Fruit fly (Drosophila melanogaster) whole organism, embryonic: ENCODE results near the gene Gnf1.

ENCODE experiments used
- BtbVII ChIP-seq: fragments of 200-800 bp; sonication (Bioruptor generic); optimal IDR thresholded peaks from 3 replicates; lab custom pipeline; 2017; ENCODE audit warnings: missing biosample characterization, mild to moderate bottlenecking, missing genetic modification characterization
- CG11085 ChIP-seq: fragments of 200-800 bp; sonication (Bioruptor generic); IDR thresholded peaks from 2 replicates; pipeline ENCODE4 v1.3.6; 2022; ENCODE audit warnings: missing biosample characterization, missing genetic modification characterization
- CG12104 ChIP-seq: fragments of 200-800 bp; sonication (Bioruptor generic); optimal IDR thresholded peaks from 3 replicates; lab custom pipeline; 2016; ENCODE audit warnings: missing biosample characterization, missing genetic modification characterization
- CG13296 ChIP-seq: fragments of 200-800 bp; sonication (Bioruptor generic); optimal IDR thresholded peaks from 3 replicates; lab custom pipeline; 2018; ENCODE audit warnings: missing biosample characterization, mild to moderate bottlenecking, missing genetic modification characterization
- CG13624 ChIP-seq: fragments of 200-800 bp; sonication (Bioruptor generic); optimal IDR thresholded peaks from 2 replicates; lab custom pipeline; 2016; ENCODE audit warnings: missing biosample characterization, missing genetic modification characterization
- CG14710 ChIP-seq: fragments of 200-800 bp; sonication (Bioruptor generic); optimal IDR thresholded peaks from 3 replicates; lab custom pipeline; 2019; ENCODE audit warnings: missing biosample characterization, mild to moderate bottlenecking, missing genetic modification characterization, moderate library complexity
- CG15269 ChIP-seq: fragments of 200-800 bp; sonication (Bioruptor generic); optimal IDR thresholded peaks from 2 replicates; lab custom pipeline; 2018; ENCODE audit warnings: missing biosample characterization, mild to moderate bottlenecking, missing genetic modification characterization, moderate library complexity
- CG16779 ChIP-seq: fragments of 200-800 bp; sonication (Bioruptor generic); IDR thresholded peaks from 2 replicates; pipeline ENCODE4 v1.3.6; 2022; ENCODE audit warnings: missing biosample characterization, missing genetic modification characterization
- CG17612 ChIP-seq: fragments of 200-800 bp; sonication (Bioruptor generic); IDR thresholded peaks from 2 replicates; pipeline ENCODE4 v1.3.6; 2022; ENCODE audit warnings: missing biosample characterization, missing genetic modification characterization
- CG18262 ChIP-seq: fragments of 200-800 bp; optimal IDR thresholded peaks from 3 replicates; lab custom pipeline; 2019; ENCODE audit warnings: missing biosample characterization, mild to moderate bottlenecking, missing genetic modification characterization, moderate library complexity
- CG30431 ChIP-seq: fragments of 200-800 bp; sonication (Bioruptor generic); optimal IDR thresholded peaks from 2 replicates; lab custom pipeline; 2017; ENCODE audit warnings: missing biosample characterization, missing genetic modification characterization
- CG31365 ChIP-seq: fragments of 200-800 bp; sonication (Bioruptor generic); optimal IDR thresholded peaks from 2 replicates; lab custom pipeline; 2018; ENCODE audit warnings: missing biosample characterization, mild to moderate bottlenecking, missing genetic modification characterization
- CG42726 ChIP-seq: fragments of 200-800 bp; sonication (Bioruptor generic); IDR thresholded peaks from 2 replicates; pipeline ENCODE4 v1.3.6; 2022; ENCODE audit warnings: missing biosample characterization, missing genetic modification characterization; ENCODE audit not compliant: partially characterized antibody
- CG6791 ChIP-seq: fragments of 200-800 bp; sonication (Bioruptor generic); IDR thresholded peaks from 3 replicates; pipeline ENCODE4 v1.3.6; 2022; ENCODE audit warnings: missing biosample characterization, missing genetic modification characterization; ENCODE audit not compliant: partially characterized antibody
- CG7556 ChIP-seq: fragments of 200-800 bp; sonication (Bioruptor generic); optimal IDR thresholded peaks from 2 replicates; lab custom pipeline; 2017; ENCODE audit warnings: missing biosample characterization, mild to moderate bottlenecking, missing genetic modification characterization
- CG7745 ChIP-seq: fragments of 200-800 bp; sonication (Bioruptor generic); optimal IDR thresholded peaks from 2 replicates; lab custom pipeline; 2018; ENCODE audit warnings: missing biosample characterization, mild to moderate bottlenecking, missing genetic modification characterization, moderate library complexity
- CG7839 ChIP-seq: fragments of 200-800 bp; sonication (Bioruptor generic); optimal IDR thresholded peaks from 3 replicates; lab custom pipeline; 2018; ENCODE audit warnings: missing biosample characterization, mild to moderate bottlenecking, missing genetic modification characterization, moderate library complexity
- CG9609 ChIP-seq: fragments of 200-800 bp; sonication (Bioruptor generic); optimal IDR thresholded peaks from 3 replicates; lab custom pipeline; 2016; ENCODE audit warnings: missing biosample characterization, missing genetic modification characterization
- CoRest ChIP-seq: fragments of 200-800 bp; sonication (Bioruptor generic); optimal IDR thresholded peaks from 3 replicates; lab custom pipeline; 2018; ENCODE audit warnings: missing biosample characterization, mild to moderate bottlenecking, missing genetic modification characterization, moderate library complexity
- Drgx ChIP-seq: fragments of 200-800 bp; sonication (Bioruptor generic); IDR thresholded peaks from 2 replicates; pipeline ENCODE4 v1.3.6; 2022; ENCODE audit warnings: missing biosample characterization, missing genetic modification characterization
- Ets97D ChIP-seq: fragments of 200-800 bp; sonication (Bioruptor generic); optimal IDR thresholded peaks from 3 replicates; lab custom pipeline; 2016; ENCODE audit warnings: missing biosample characterization, missing genetic modification characterization
- HLH3B ChIP-seq: fragments of 200-800 bp; sonication (Bioruptor generic); IDR thresholded peaks from 2 replicates; pipeline ENCODE4 v1.3.6; 2022; ENCODE audit warnings: missing biosample characterization, missing genetic modification characterization
- HmgZ ChIP-seq: fragments of 200-800 bp; sonication (Bioruptor generic); optimal IDR thresholded peaks from 2 replicates; lab custom pipeline; 2018; ENCODE audit warnings: missing biosample characterization, mild to moderate bottlenecking, missing genetic modification characterization
- Hmr ChIP-seq: fragments of 200-800 bp; sonication (Bioruptor generic); optimal IDR thresholded peaks from 3 replicates; lab custom pipeline; 2017; ENCODE audit warnings: mild to moderate bottlenecking, missing biosample characterization, missing genetic modification reagents, missing genetic modification characterization
- Hmx ChIP-seq: fragments of 200-800 bp; sonication (Bioruptor generic); optimal IDR thresholded peaks from 2 replicates; lab custom pipeline; 2016; ENCODE audit warnings: missing biosample characterization, missing genetic modification characterization
- Hr3 ChIP-seq: fragments of 200-800 bp; sonication (Bioruptor generic); optimal IDR thresholded peaks from 3 replicates; lab custom pipeline; 2016; ENCODE audit warnings: missing biosample characterization, missing genetic modification characterization
- Hr78 ChIP-seq, 2 experiments: fragments of 200-800 bp in 1 of 2; fragments of >200 bp in 1 of 2; sonication (Bioruptor generic) in 1 of 2; optimal IDR thresholded peaks; 2 replicates each; lab custom pipeline; 2017 to 2019; ENCODE audit warnings: missing biosample characterization in 2 of 2, missing genetic modification characterization in 2 of 2, mild to moderate bottlenecking in 1 of 2, moderate library complexity in 1 of 2
- Mad ChIP-seq: fragments of 200-800 bp; sonication (Bioruptor generic); optimal IDR thresholded peaks from 2 replicates; lab custom pipeline; 2016; ENCODE audit warnings: missing biosample characterization, missing genetic modification characterization
- Spps ChIP-seq: fragments of 200-800 bp; sonication (Bioruptor generic); optimal IDR thresholded peaks from 2 replicates; lab custom pipeline; 2018; ENCODE audit warnings: missing biosample characterization, mild to moderate bottlenecking, missing genetic modification characterization
- Sry-δ ChIP-seq: fragments of 200-800 bp; sonication (Bioruptor generic); optimal IDR thresholded peaks from 2 replicates; lab custom pipeline; 2016; ENCODE audit warnings: missing biosample characterization, missing genetic modification characterization
- amos ChIP-seq: fragments of 200-800 bp; sonication (Bioruptor generic); IDR thresholded peaks from 2 replicates; pipeline ENCODE4 v1.3.6; 2022; ENCODE audit warnings: missing biosample characterization, missing genetic modification characterization; ENCODE audit not compliant: partially characterized antibody
- aop ChIP-seq: fragments of 200-800 bp; sonication (Bioruptor generic); IDR thresholded peaks from 2 replicates; pipeline ENCODE4 v1.3.6; 2022; ENCODE audit warnings: missing biosample characterization, missing genetic modification characterization
- dan ChIP-seq: fragments of 200-800 bp; sonication (Bioruptor generic); IDR thresholded peaks from 2 replicates; pipeline ENCODE4 v1.3.6; 2022; ENCODE audit warnings: missing biosample characterization, missing genetic modification characterization
- ems ChIP-seq: fragments of 200-800 bp; sonication (Bioruptor generic); optimal IDR thresholded peaks from 3 replicates; lab custom pipeline; 2016; ENCODE audit warnings: missing biosample characterization, missing genetic modification characterization
- gfzf ChIP-seq: fragments of 200-800 bp; sonication (Bioruptor generic); optimal IDR thresholded peaks from 2 replicates; lab custom pipeline; 2016; ENCODE audit warnings: missing biosample characterization, mild to moderate bottlenecking, missing genetic modification characterization, moderate library complexity
- grn ChIP-seq: fragments of 200-800 bp; sonication (Bioruptor generic); optimal IDR thresholded peaks from 3 replicates; lab custom pipeline; 2017; ENCODE audit warnings: missing biosample characterization, missing genetic modification characterization
- ham ChIP-seq: fragments of 200-800 bp; sonication (Bioruptor generic); IDR thresholded peaks from 2 replicates; pipeline ENCODE4 v1.3.6; 2022; ENCODE audit warnings: missing biosample characterization, missing genetic modification characterization
- hkb ChIP-seq, 2 experiments: fragments of 200-800 bp in 1 of 2; fragments of >200 bp in 1 of 2; sonication (Bioruptor generic) in 1 of 2; IDR thresholded peaks in 1 of 2; optimal IDR thresholded peaks in 1 of 2; 2 replicates each; pipeline versions ENCODE4 v1.3.6 to Lab custom; 2017 to 2022; ENCODE audit warnings: missing biosample characterization in 1 of 2, missing genetic modification characterization in 1 of 2
- knrl ChIP-seq: fragments of 200-800 bp; sonication (Bioruptor generic); IDR thresholded peaks from 3 replicates; pipeline ENCODE4 v1.3.6; 2022; ENCODE audit warnings: missing biosample characterization, missing genetic modification characterization; ENCODE audit not compliant: partially characterized antibody
- mld ChIP-seq: fragments of 200-800 bp; sonication (Bioruptor generic); IDR thresholded peaks from 3 replicates; pipeline ENCODE4 v1.3.6; 2022; ENCODE audit warnings: missing biosample characterization, missing genetic modification characterization; ENCODE audit not compliant: partially characterized antibody
- nmo ChIP-seq: fragments of 200-800 bp; sonication (Bioruptor generic); optimal IDR thresholded peaks from 2 replicates; lab custom pipeline; 2018; ENCODE audit warnings: missing biosample characterization, mild to moderate bottlenecking, missing genetic modification characterization, moderate library complexity
- pan ChIP-seq, 4 experiments: fragments of >200 bp in 3 of 4; fragments of 200-800 bp in 1 of 4; sonication (Bioruptor generic) in 1 of 4; optimal IDR thresholded peaks in 3 of 4; IDR thresholded peaks in 1 of 4; 2 replicates each; pipeline versions ENCODE4 v1.3.6 to Lab custom; 2017 to 2022; ENCODE audit warnings: missing biosample characterization in 2 of 4, missing genetic modification characterization in 2 of 4, mixed read lengths in 1 of 4
- pum ChIP-seq: fragments of 200-800 bp; sonication (Bioruptor generic); optimal IDR thresholded peaks from 2 replicates; lab custom pipeline; 2016; ENCODE audit warnings: missing biosample characterization, missing genetic modification characterization
- salm ChIP-seq: fragments of 200-800 bp; sonication (Bioruptor generic); optimal IDR thresholded peaks from 2 replicates; lab custom pipeline; 2018; ENCODE audit warnings: missing biosample characterization, mild to moderate bottlenecking, missing genetic modification characterization
- sd ChIP-seq: fragments of 200-800 bp; sonication (Bioruptor generic); optimal IDR thresholded peaks from 3 replicates; lab custom pipeline; 2018; ENCODE audit warnings: missing biosample characterization, mild to moderate bottlenecking, missing genetic modification characterization, moderate library complexity
- so ChIP-seq: fragments of 200-800 bp; sonication (Bioruptor generic); IDR thresholded peaks from 3 replicates; pipeline ENCODE4 v1.3.6; 2022; ENCODE audit warnings: missing biosample characterization, missing genetic modification characterization
- zfh1 ChIP-seq: fragments of 200-800 bp; sonication (Bioruptor generic); IDR thresholded peaks from 3 replicates; pipeline ENCODE4 v1.3.6; 2022; ENCODE audit warnings: missing biosample characterization, missing genetic modification characterization

The Gnf1 gene

DNA sequence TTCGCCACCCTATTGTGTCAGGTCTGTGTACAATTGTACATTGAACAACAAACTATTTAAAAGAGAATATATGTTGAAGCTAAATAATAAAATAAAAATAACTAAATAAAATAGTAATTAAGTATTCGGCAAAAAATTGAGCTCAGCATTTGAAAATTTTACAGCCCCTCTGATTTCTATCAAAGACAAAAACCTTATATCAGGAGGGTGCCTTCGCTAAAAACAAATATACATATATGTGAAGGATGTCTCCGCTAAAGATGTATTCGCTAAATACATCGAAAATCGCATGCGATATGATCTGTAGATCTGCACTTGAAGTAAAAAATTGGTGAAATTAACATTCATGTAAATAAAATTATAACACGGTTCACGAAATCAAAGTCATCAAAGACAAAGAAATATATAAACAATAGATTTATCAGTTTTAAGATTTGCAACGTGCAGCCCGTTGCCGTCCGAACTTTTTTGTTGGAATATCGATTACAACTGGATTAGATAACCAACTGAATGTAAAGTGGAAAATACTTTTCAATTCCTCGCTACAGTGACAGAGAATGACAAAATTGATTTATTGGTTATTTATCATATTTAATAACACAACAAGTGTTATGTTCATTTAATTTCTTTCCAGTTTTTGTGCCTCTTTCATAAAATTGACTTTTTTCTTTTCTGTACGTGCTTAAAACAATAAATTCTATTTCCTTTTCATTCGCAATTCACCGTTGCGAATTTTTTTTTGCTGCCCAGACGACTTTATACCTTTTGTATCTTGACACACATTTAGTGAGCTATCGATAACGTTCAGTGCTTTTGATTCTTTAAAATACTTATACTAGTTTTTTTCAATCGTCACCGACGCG is at the start of gene Gnf1 (continued):
- TF ChIP-seq Spps (no peak), CG15269 (tag; lab: Kevin White, UChicago) (no peak), HmgZ (peak; percentile 31), Hmr (peak; percentile 50), CG7745 (tag; lab: Kevin White, UChicago) (no peak), ham (GFP tag; lab: Robert Waterston, UW) (no peak), hkb (optimal IDR thresholded peaks at IDR 0.05; lab: Kevin White, UChicago) (no peak), hkb (GFP tag; IDR thresholded peaks at IDR 0.05; lab: Robert Waterston, UW) (no peak), pan (optimal IDR thresholded peaks at IDR 0.05; lab: Kevin White, UChicago) (no peak), pan (GFP tag; optimal IDR thresholded peaks at IDR 0.05 in 1 of 2, IDR thresholded peaks at IDR 0.05 in 1 of 2) (no peak), CG30431 (no peak), aop (GFP tag; lab: Robert Waterston, UW) (no peak), mld (GFP tag; lab: Robert Waterston, UW) (0 out of 3 replicates have a peak, but pooled peaks have one; percentile 7), amos (GFP tag; lab: Robert Waterston, UW) (peak; percentile 67), CG31365 (tag; lab: Kevin White, UChicago) (no peak), gfzf (peak; percentile 86), Sry-δ (GFP tag; lab: Kevin White, UChicago) (peak; percentile 59), dan (GFP tag; lab: Robert Waterston, UW) (no peak), CG13624 (no peak), ems (no peak), nmo (GFP tag; lab: Kevin White, UChicago) (peak; percentile 25), pum (GFP tag; lab: Kevin White, UChicago) (no peak), CoRest (peak; percentile 39), CG6791 (0 out of 3 replicates have a peak, but pooled peaks have one; percentile 53), Hr78 (GFP tag; optimal IDR thresholded peaks at IDR 0.05; lab: Kevin White, UChicago) (no peak), zfh1 (GFP tag; lab: Robert Waterston, UW) (no peak), CG17612 (GFP tag; lab: Robert Waterston, UW) (no peak), CG11085 (no peak), Drgx (no peak), CG12104 (GFP tag; lab: Kevin White, UChicago) (no peak), CG42726 (peak; percentile 54; the same call in 1 of the 2 replicates), grn (GFP tag; lab: Kevin White, UChicago) (no peak), Hr3 (GFP tag; lab: Kevin White, UChicago) (peak; percentile 14), CG13296 (GFP tag; lab: Kevin White, UChicago) (no peak), CG16779 (GFP tag; lab: Robert Waterston, UW) (no peak), sd (tag; lab: Kevin White, UChicago) (no peak), CG14710 (tag; lab: Kevin White, UChicago) (peak; percentile 31), HLH3B (GFP tag; lab: Robert Waterston, UW) (no peak), CG7556 (GFP tag; lab: Kevin White, UChicago) (no peak), CG7839 (peak; percentile 10), CG9609 (GFP tag; lab: Kevin White, UChicago) (no peak), CG18262 (tag; lab: Kevin White, UChicago) (no peak), Mad (GFP tag; lab: Kevin White, UChicago) (no peak), salm (peak; percentile 33), Hmx (GFP tag; lab: Kevin White, UChicago) (peak; percentile 6), knrl (GFP tag; lab: Robert Waterston, UW) (peak; percentile 48), so (GFP tag; lab: Robert Waterston, UW) (no peak), Ets97D (GFP tag; lab: Kevin White, UChicago) (peak; percentile 33), BtbVII (GFP tag; lab: Kevin White, UChicago) (no peak)
